Fruit fly (Drosophila melanogaster): ENCODE measurements around the gene CG9525.

The CG9525 gene

dm6 chr2L:8997285-8997684, 35.1 kb upstream of the CG9525 start, which contains the start of the genes alien and CG18661 (continued):
- TF ChIP-seq CG13287 (GFP tag; IDR thresholded peaks at IDR 0.05; ENCODE audit: partially characterized antibody) = peak; percentile 81
- TF ChIP-seq CG12104 (GFP tag; optimal IDR thresholded peaks at IDR 0.05) = peak; percentile 43
- no peak for TF ChIP-seq ac (GFP tag; optimal IDR thresholded peaks at IDR 0.05)
- TF ChIP-seq pan (optimal IDR thresholded peaks at IDR 0.05) = no peak
- peak in 1 of 2 experiments; percentile 83 for TF ChIP-seq pan (GFP tag; optimal IDR thresholded peaks at IDR 0.05 in 1 of 2, IDR thresholded peaks at IDR 0.05 in 1 of 2)
- TF ChIP-seq ham (GFP tag; IDR thresholded peaks at IDR 0.05) = peak; percentile 71; the same call in 1 of the 2 replicates
- TF ChIP-seq CG3995 (GFP tag; optimal IDR thresholded peaks at IDR 0.05) = peak; percentile 98
- TF ChIP-seq Bteb2 (GFP tag; optimal IDR thresholded peaks at IDR 0.05) = peak; percentile 67
- peak; percentile 29 for TF ChIP-seq btn (GFP tag; optimal IDR thresholded peaks at IDR 0.05)
- TF ChIP-seq HLHmδ (GFP tag; optimal IDR thresholded peaks at IDR 0.05) = no peak
- TF ChIP-seq sqz (GFP tag; optimal IDR thresholded peaks at IDR 0.05) = peak; percentile 57
- peak; percentile 76 for TF ChIP-seq CG1647 (GFP tag; optimal IDR thresholded peaks at IDR 0.05)
- TF ChIP-seq CG14667 (GFP tag; IDR thresholded peaks at IDR 0.05) = peak; percentile 80
- TF ChIP-seq Sry-δ (GFP tag; optimal IDR thresholded peaks at IDR 0.05) = peak; percentile 88
- TF ChIP-seq CG6813 (GFP tag; optimal IDR thresholded peaks at IDR 0.05) = no peak
- TF ChIP-seq pros (GFP tag; optimal IDR thresholded peaks at IDR 0.05) = no peak
- TF ChIP-seq MBD-R2 (GFP tag; IDR thresholded peaks at IDR 0.05) = peak; percentile 99
- TF ChIP-seq slbo (GFP tag; IDR thresholded peaks at IDR 0.05) = peak; percentile 98
- TF ChIP-seq CG6765 (GFP tag; optimal IDR thresholded peaks at IDR 0.05) = no peak
- TF ChIP-seq BEAF-32 (GFP tag; optimal IDR thresholded peaks at IDR 0.05) = peak; percentile 73
- TF ChIP-seq CG2678 (tag; optimal IDR thresholded peaks at IDR 0.05) = peak; percentile 61
- TF ChIP-seq CG12744 (GFP tag; optimal IDR thresholded peaks at IDR 0.05) = peak; percentile 91
- no peak for TF ChIP-seq chinmo (GFP tag; IDR thresholded peaks at IDR 0.05; ENCODE audit: partially characterized antibody)
- no peak for TF ChIP-seq cad (GFP tag; optimal IDR thresholded peaks at IDR 0.05)
- TF ChIP-seq BtbVII (GFP tag; optimal IDR thresholded peaks at IDR 0.05) = no peak
- TF ChIP-seq Six4 (GFP tag; optimal IDR thresholded peaks at IDR 0.05) = peak; percentile 45
- peak; percentile 12 for TF ChIP-seq Nf-YB (GFP tag; optimal IDR thresholded peaks at IDR 0.05)
- TF ChIP-seq Deaf1 (tag; optimal IDR thresholded peaks at IDR 0.05) = peak; percentile 14
- TF ChIP-seq vvl (GFP tag; IDR thresholded peaks at IDR 0.05) = peak; percentile 92
- TF ChIP-seq CG30020 (tag; optimal IDR thresholded peaks at IDR 0.05) = peak; percentile 61
- TF ChIP-seq kah (GFP tag; optimal IDR thresholded peaks at IDR 0.05) = no peak
- 0 out of 2 replicates have a peak, but pooled peaks have one; percentile 14 for TF ChIP-seq sna (GFP tag; IDR thresholded peaks at IDR 0.05; ENCODE audit: partially characterized antibody)
- peak; percentile 91 for TF ChIP-seq croc (GFP tag; conservative IDR thresholded peaks at IDR 0.05)
- no peak for TF ChIP-seq CG12071 (GFP tag; optimal IDR thresholded peaks at IDR 0.05)
- peak; percentile 90 for TF ChIP-seq CG9215 (GFP tag; IDR thresholded peaks at IDR 0.05)
- TF ChIP-seq sob (GFP tag; IDR thresholded peaks at IDR 0.05) = peak; percentile 90
- TF ChIP-seq sug (tag; optimal IDR thresholded peaks at IDR 0.05) = peak; percentile 88
- TF ChIP-seq gcm (GFP tag; optimal IDR thresholded peaks at IDR 0.05) = peak; percentile 30
- TF ChIP-seq Atf3 (GFP tag; optimal IDR thresholded peaks at IDR 0.05) = peak; percentile 94
- TF ChIP-seq sim (GFP tag; IDR thresholded peaks at IDR 0.05) = no peak
- peak; percentile 74 for TF ChIP-seq psq (GFP tag; optimal IDR thresholded peaks at IDR 0.05)
- peak; percentile 66 for TF ChIP-seq crol (GFP tag; IDR thresholded peaks at IDR 0.05)
- TF ChIP-seq CG11695 (GFP tag; IDR thresholded peaks at IDR 0.05) = peak; percentile 89
- peak; percentile 9 for TF ChIP-seq CG14965 (GFP tag; optimal IDR thresholded peaks at IDR 0.05; ENCODE audit: borderline replicate concordance)
- peak; percentile 21 for TF ChIP-seq salm (tag; optimal IDR thresholded peaks at IDR 0.05)
- TF ChIP-seq gfzf (GFP tag; optimal IDR thresholded peaks at IDR 0.05) = peak; percentile 88
- TF ChIP-seq Ptx1 (GFP tag; IDR thresholded peaks at IDR 0.05) = peak; percentile 92
- peak; percentile 41; the same call in 1 of the 2 replicates for TF ChIP-seq gsb (GFP tag; IDR thresholded peaks at IDR 0.05)
- TF ChIP-seq CG6689 (GFP tag; IDR thresholded peaks at IDR 0.05) = peak; percentile 76
- TF ChIP-seq CG3163 (GFP tag; optimal IDR thresholded peaks at IDR 0.05) = peak; percentile 55
- 0 out of 2 replicates have a peak, but pooled peaks have one; percentile 6 for TF ChIP-seq Doc2 (GFP tag; IDR thresholded peaks at IDR 0.05)

All from whole organism, embryonic.